Worm (Caenorhabditis elegans) whole organism, late embryonic: Measurements from ENCODE around the gene ctbp-1.

Experiments used
- C08G9.2 ChIP-seq: sonication (generic microtip); optimal IDR thresholded peaks from 2 replicates; lab custom pipeline; 2016; ENCODE audit warnings: mild to moderate bottlenecking, missing genetic modification characterization, moderate library complexity, missing compliant biosample characterization
- Y22D7AL.16 ChIP-seq: sonication (generic microtip); optimal IDR thresholded peaks from 2 replicates; lab custom pipeline; 2016; ENCODE audit warnings: missing genetic modification characterization, missing compliant biosample characterization
- ceh-24 ChIP-seq: sonication (generic microtip); optimal IDR thresholded peaks from 2 replicates; lab custom pipeline; 2016; ENCODE audit warnings: mild to moderate bottlenecking, missing genetic modification characterization, missing compliant biosample characterization
- ceh-31 ChIP-seq: sonication (generic microtip); optimal IDR thresholded peaks from 2 replicates; lab custom pipeline; 2016; ENCODE audit warnings: missing genetic modification characterization, missing compliant biosample characterization
- ceh-9 ChIP-seq: sonication (generic microtip); optimal IDR thresholded peaks from 2 replicates; lab custom pipeline; 2016; ENCODE audit warnings: mild to moderate bottlenecking, missing genetic modification characterization, inconsistent platforms, missing compliant biosample characterization
- dve-1 ChIP-seq: sonication (generic microtip); optimal IDR thresholded peaks from 2 replicates; lab custom pipeline; 2017; ENCODE audit warnings: antibody characterized with exemption, mild to moderate bottlenecking, missing genetic modification characterization, missing compliant biosample characterization
- elt-2 ChIP-seq: sonication (generic microtip); optimal IDR thresholded peaks from 2 replicates; lab custom pipeline; 2016; ENCODE audit warnings: missing genetic modification reagents, missing genetic modification characterization, missing compliant biosample characterization
- eyg-1 ChIP-seq: sonication (generic microtip); optimal IDR thresholded peaks from 2 replicates; lab custom pipeline; 2016; ENCODE audit warnings: missing genotype, missing genetic modification characterization, missing compliant biosample characterization
- fax-1 ChIP-seq: sonication (generic microtip); optimal IDR thresholded peaks from 2 replicates; lab custom pipeline; 2016; ENCODE audit warnings: missing genotype, missing genetic modification characterization, missing compliant biosample characterization
- pat-9 ChIP-seq: fragments of 200-800 bp; sonication (Bioruptor generic); optimal IDR thresholded peaks from 2 replicates; lab custom pipeline; 2018; ENCODE audit warnings: mild to moderate bottlenecking, missing genetic modification characterization, moderate library complexity, missing compliant biosample characterization
- pros-1 ChIP-seq: fragments of 150-350 bp; optimal IDR thresholded peaks from 2 replicates; lab custom pipeline; 2014; ENCODE audit warnings: missing biosample characterization, missing genetic modification reagents, missing genetic modification characterization
- rnt-1 ChIP-seq: sonication (generic microtip); optimal IDR thresholded peaks from 2 replicates; lab custom pipeline; 2016; ENCODE audit warnings: missing genetic modification characterization, missing compliant biosample characterization
- tbx-7 ChIP-seq: sonication (generic microtip); optimal IDR thresholded peaks from 2 replicates; lab custom pipeline; 2016; ENCODE audit warnings: missing genotype, missing genetic modification characterization, missing compliant biosample characterization
- ttx-3 ChIP-seq: sonication (generic microtip); optimal IDR thresholded peaks from 2 replicates; lab custom pipeline; 2016; ENCODE audit warnings: missing genetic modification reagents, missing genetic modification characterization, missing compliant biosample characterization

Gene ctbp-1

DNA sequence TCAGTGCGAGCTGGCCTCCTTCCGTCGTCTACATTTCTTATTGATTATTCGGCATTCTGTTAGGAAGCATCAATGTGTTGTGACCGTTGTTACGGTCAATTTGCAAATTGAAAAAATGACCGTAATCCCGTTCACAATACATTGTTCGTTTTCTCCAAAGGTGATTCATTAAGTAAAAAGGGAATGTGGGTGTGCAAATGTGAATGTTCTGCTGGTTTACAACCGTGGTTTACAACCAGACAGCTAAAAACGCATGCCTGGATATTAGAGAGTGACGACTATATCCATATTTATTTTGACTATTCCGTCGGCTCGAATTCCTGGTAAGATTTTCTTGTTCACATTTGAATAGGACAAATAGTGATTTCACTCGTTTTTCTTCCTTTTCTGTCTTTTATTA, 56.6 kb downstream of the ctbp-1 start, which contains the start of gene capa-1:
Gene capa-1, plus strand, starts transcription at position 301 of the 400 bp plus-strand sequence.
- no peak for TF ChIP-seq tbx-7 (tag; lab: Kevin White, UChicago)
- TF ChIP-seq rnt-1 (tag; lab: Kevin White, UChicago) = no peak
- no peak for TF ChIP-seq fax-1
- TF ChIP-seq pat-9 = no peak
- no peak for TF ChIP-seq eyg-1
- no peak for TF ChIP-seq ceh-31
- no peak for TF ChIP-seq ttx-3 (tag; lab: Kevin White, UChicago)
- TF ChIP-seq C08G9.2 = no peak
- no peak for TF ChIP-seq ceh-24 (tag; lab: Kevin White, UChicago)
- no peak for TF ChIP-seq Y22D7AL.16 (tag; lab: Kevin White, UChicago)
- TF ChIP-seq pros-1 (tag; lab: Kevin White, UChicago) = no peak
- no peak for TF ChIP-seq ceh-9 (tag; lab: Kevin White, UChicago)
- no peak for TF ChIP-seq dve-1
- TF ChIP-seq elt-2 (tag; lab: Kevin White, UChicago) = no peak
